Fruit fly (Drosophila melanogaster) whole organism, embryonic: Measurements from ENCODE around the gene Vha36-3.
A peak's percentile ranks its signal among the peaks of the same experiment; 100 is the strongest.

Experiments
- Asciz ChIP-seq: fragments of 200-800 bp; sonication (Bioruptor generic); optimal IDR thresholded peaks from 2 replicates; lab custom pipeline; 2017; ENCODE audit warnings: missing biosample characterization, mild to moderate bottlenecking, missing genetic modification characterization, missing genetic modification reagents
- Blimp-1 ChIP-seq: fragments of 200-800 bp; sonication (Bioruptor generic); optimal IDR thresholded peaks from 3 replicates; lab custom pipeline; 2018; ENCODE audit warnings: missing biosample characterization, missing genetic modification characterization, mild to moderate bottlenecking, moderate library complexity, missing genetic modification reagents
- CG10366 ChIP-seq: fragments of 200-800 bp; sonication (Bioruptor generic); IDR thresholded peaks from 2 replicates; pipeline ENCODE4 v1.3.6; 2022; ENCODE audit warnings: missing biosample characterization, missing genetic modification characterization
- CG11247 ChIP-seq: fragments of 200-800 bp; sonication (Bioruptor generic); IDR thresholded peaks from 2 replicates; pipeline ENCODE4 v1.3.6; 2022; ENCODE audit warnings: missing biosample characterization, missing genetic modification characterization
- CG15269 ChIP-seq: fragments of 200-800 bp; sonication (Bioruptor generic); optimal IDR thresholded peaks from 2 replicates; lab custom pipeline; 2018; ENCODE audit warnings: missing biosample characterization, mild to moderate bottlenecking, missing genetic modification characterization, moderate library complexity
- CG1603 ChIP-seq: fragments of 200-800 bp; sonication (Bioruptor generic); optimal IDR thresholded peaks from 2 replicates; lab custom pipeline; 2019; ENCODE audit warnings: missing biosample characterization, mild to moderate bottlenecking, missing genetic modification characterization, moderate library complexity
- CG1647 ChIP-seq: fragments of 200-800 bp; sonication (Bioruptor generic); optimal IDR thresholded peaks from 3 replicates; lab custom pipeline; 2016; ENCODE audit warnings: missing biosample characterization, missing genetic modification characterization
- CG17328 ChIP-seq: fragments of 200-800 bp; sonication (Bioruptor generic); IDR thresholded peaks from 2 replicates; pipeline ENCODE4 v1.3.6; 2022; ENCODE audit warnings: missing biosample characterization, missing genetic modification characterization
- CG18011 ChIP-seq: fragments of 200-800 bp; sonication (Bioruptor generic); optimal IDR thresholded peaks from 2 replicates; lab custom pipeline; 2017; ENCODE audit warnings: missing biosample characterization, missing genetic modification characterization, mild to moderate bottlenecking, moderate library complexity, missing genotype
- CG18599 ChIP-seq: fragments of 200-800 bp; sonication (Bioruptor generic); optimal IDR thresholded peaks from 3 replicates; lab custom pipeline; 2017; ENCODE audit warnings: missing biosample characterization, missing genetic modification characterization, mild to moderate bottlenecking, moderate library complexity, missing genetic modification reagents
- CG2202 ChIP-seq: fragments of 200-800 bp; sonication (Bioruptor generic); optimal IDR thresholded peaks from 2 replicates; lab custom pipeline; 2018; ENCODE audit warnings: missing biosample characterization, mild to moderate bottlenecking, missing genetic modification characterization
- CG2875 ChIP-seq: fragments of 200-800 bp; sonication (Bioruptor generic); optimal IDR thresholded peaks from 2 replicates; lab custom pipeline; 2017; ENCODE audit warnings: missing biosample characterization, mild to moderate bottlenecking, missing genetic modification characterization, missing genetic modification reagents
- CG30403 ChIP-seq: fragments of 200-800 bp; sonication (Bioruptor generic); optimal IDR thresholded peaks from 3 replicates; lab custom pipeline; 2016; ENCODE audit warnings: missing biosample characterization, missing genetic modification characterization
- CG31388 ChIP-seq: fragments of 200-800 bp; sonication (Bioruptor generic); optimal IDR thresholded peaks from 2 replicates; lab custom pipeline; 2016; ENCODE audit warnings: missing biosample characterization, missing genetic modification characterization
- CG4282 ChIP-seq: fragments of 200-800 bp; sonication (Bioruptor generic); optimal IDR thresholded peaks from 2 replicates; lab custom pipeline; 2016; ENCODE audit warnings: missing biosample characterization, missing genetic modification characterization
- CG43689 ChIP-seq: fragments of 200-800 bp; sonication (Bioruptor generic); IDR thresholded peaks from 2 replicates; pipeline ENCODE4 v1.3.6; 2022; ENCODE audit warnings: missing biosample characterization, missing genetic modification characterization
- CG5180 ChIP-seq: fragments of 200-800 bp; sonication (Bioruptor generic); optimal IDR thresholded peaks from 3 replicates; lab custom pipeline; 2017; ENCODE audit warnings: missing biosample characterization, missing genetic modification characterization, mild to moderate bottlenecking, moderate library complexity, missing genetic modification reagents
- CG6272 ChIP-seq: fragments of 200-800 bp; sonication (Bioruptor generic); IDR thresholded peaks from 2 replicates; pipeline ENCODE4 v1.3.6; 2022; ENCODE audit warnings: missing biosample characterization, missing genetic modification characterization
- CG7357 ChIP-seq: fragments of 200-800 bp; sonication (Bioruptor generic); IDR thresholded peaks from 3 replicates; pipeline ENCODE4 v1.3.6; 2022; ENCODE audit warnings: missing biosample characterization, missing genetic modification characterization
- CG8388 ChIP-seq: fragments of 200-800 bp; sonication (Bioruptor generic); optimal IDR thresholded peaks from 2 replicates; lab custom pipeline; 2019; ENCODE audit warnings: missing biosample characterization, mild to moderate bottlenecking, missing genetic modification characterization, moderate library complexity
- Camta ChIP-seq: fragments of 200-800 bp; sonication (Bioruptor generic); optimal IDR thresholded peaks from 2 replicates; lab custom pipeline; 2016; ENCODE audit warnings: missing biosample characterization, missing genetic modification characterization
- Dad ChIP-seq: fragments of 200-800 bp; sonication (Bioruptor generic); optimal IDR thresholded peaks from 3 replicates; lab custom pipeline; 2016; ENCODE audit warnings: missing biosample characterization, missing genetic modification characterization
- E2f2 ChIP-seq: fragments of 200-800 bp; sonication (Bioruptor generic); IDR thresholded peaks from 2 replicates; pipeline ENCODE4 v1.3.6; 2022; ENCODE audit warnings: missing biosample characterization, missing genetic modification characterization
- Gug ChIP-seq: fragments of 200-800 bp; sonication (Bioruptor generic); IDR thresholded peaks from 4 replicates; pipeline ENCODE4 v1.3.6; 2022; ENCODE audit warnings: missing biosample characterization, missing genetic modification characterization
- H15 ChIP-seq: fragments of 200-800 bp; sonication (Bioruptor generic); IDR thresholded peaks from 3 replicates; pipeline ENCODE4 v1.3.6; 2022; ENCODE audit warnings: missing biosample characterization, missing genetic modification characterization
- Hand ChIP-seq: fragments of 200-800 bp; sonication (Bioruptor generic); optimal IDR thresholded peaks from 2 replicates; lab custom pipeline; 2017; ENCODE audit warnings: mild to moderate bottlenecking, missing biosample characterization, missing genetic modification reagents, missing genetic modification characterization
- Hmr ChIP-seq: fragments of 200-800 bp; sonication (Bioruptor generic); optimal IDR thresholded peaks from 3 replicates; lab custom pipeline; 2017; ENCODE audit warnings: mild to moderate bottlenecking, missing biosample characterization, missing genetic modification reagents, missing genetic modification characterization
- Kr ChIP-seq: fragments of 200-800 bp; sonication (Bioruptor generic); optimal IDR thresholded peaks from 2 replicates; lab custom pipeline; 2017; ENCODE audit warnings: missing biosample characterization, mild to moderate bottlenecking, missing genetic modification characterization
- Max ChIP-seq: fragments of 200-800 bp; sonication (Bioruptor generic); optimal IDR thresholded peaks from 2 replicates; lab custom pipeline; 2016; ENCODE audit warnings: missing biosample characterization, mild to moderate bottlenecking, missing genetic modification characterization
- NC2α ChIP-seq: fragments of 200-800 bp; sonication (Bioruptor generic); optimal IDR thresholded peaks from 2 replicates; lab custom pipeline; 2016; ENCODE audit warnings: missing biosample characterization, missing genetic modification characterization
- Ptx1 ChIP-seq: fragments of 200-800 bp; sonication (Bioruptor generic); IDR thresholded peaks from 2 replicates; pipeline ENCODE4 v1.3.6; 2022; ENCODE audit warnings: missing biosample characterization, missing genetic modification characterization
- Sox102F ChIP-seq: fragments of 200-800 bp; sonication (Bioruptor generic); optimal IDR thresholded peaks from 2 replicates; lab custom pipeline; 2018; ENCODE audit warnings: missing biosample characterization, mild to moderate bottlenecking, missing genetic modification characterization, moderate library complexity
- TFAM ChIP-seq: fragments of 200-800 bp; sonication (Bioruptor generic); optimal IDR thresholded peaks from 2 replicates; lab custom pipeline; 2017; ENCODE audit warnings: missing biosample characterization, missing genetic modification characterization, inconsistent platforms
- Xbp1 ChIP-seq: fragments of 200-800 bp; sonication (Bioruptor generic); optimal IDR thresholded peaks from 3 replicates; lab custom pipeline; 2016; ENCODE audit warnings: missing biosample characterization, mild to moderate bottlenecking, missing genetic modification characterization
- abd-A ChIP-seq: fragments of 200-800 bp; sonication (Bioruptor generic); optimal IDR thresholded peaks from 3 replicates; lab custom pipeline; 2019; ENCODE audit warnings: missing biosample characterization, mild to moderate bottlenecking, missing genetic modification characterization, moderate library complexity
- ase ChIP-seq: fragments of 200-800 bp; sonication (Bioruptor generic); IDR thresholded peaks from 3 replicates; pipeline ENCODE4 v1.3.6; 2022; ENCODE audit warnings: missing biosample characterization, missing genetic modification characterization
- cad ChIP-seq: fragments of >200 bp; optimal IDR thresholded peaks from 2 replicates; lab custom pipeline; 2017; ENCODE audit warnings: missing biosample characterization, missing genetic modification characterization
- cas ChIP-seq: fragments of 200-800 bp; sonication (Bioruptor generic); IDR thresholded peaks from 2 replicates; pipeline ENCODE4 v1.3.6; 2022; ENCODE audit warnings: missing biosample characterization, missing genetic modification characterization
- cato ChIP-seq: fragments of 200-800 bp; sonication (Bioruptor generic); optimal IDR thresholded peaks from 2 replicates; lab custom pipeline; 2016; ENCODE audit warnings: missing biosample characterization, missing genetic modification characterization, borderline replicate concordance
- chif ChIP-seq, 2 experiments: fragments of 200-800 bp; sonication (Bioruptor generic); optimal IDR thresholded peaks; 3 replicates each; lab custom pipeline; 2016; ENCODE audit warnings: missing biosample characterization in 2 of 2, missing genetic modification characterization in 2 of 2
- dati ChIP-seq: fragments of 200-800 bp; sonication (Bioruptor generic); IDR thresholded peaks from 2 replicates; pipeline ENCODE4 v1.3.6; 2022; ENCODE audit warnings: missing biosample characterization, missing genetic modification characterization
- otp ChIP-seq: fragments of 200-800 bp; sonication (Bioruptor generic); IDR thresholded peaks from 3 replicates; pipeline ENCODE4, ENCODE4 v1.3.6; 2022; ENCODE audit warnings: missing biosample characterization, missing genetic modification characterization
- pfk ChIP-seq: fragments of 200-800 bp; sonication (Bioruptor generic); optimal IDR thresholded peaks from 2 replicates; lab custom pipeline; 2018; ENCODE audit warnings: missing biosample characterization, mild to moderate bottlenecking, missing genetic modification characterization, moderate library complexity
- pho ChIP-seq: fragments of 200-800 bp; sonication (Bioruptor generic); optimal IDR thresholded peaks from 2 replicates; lab custom pipeline; 2016; ENCODE audit warnings: missing biosample characterization, missing genetic modification characterization
- repo ChIP-seq: fragments of 200-800 bp; sonication (Bioruptor generic); optimal IDR thresholded peaks from 2 replicates; lab custom pipeline; 2016; ENCODE audit warnings: missing biosample characterization, missing genetic modification characterization
- salm ChIP-seq: fragments of 200-800 bp; sonication (Bioruptor generic); optimal IDR thresholded peaks from 2 replicates; lab custom pipeline; 2018; ENCODE audit warnings: missing biosample characterization, mild to moderate bottlenecking, missing genetic modification characterization
- tgo ChIP-seq: fragments of 200-800 bp; sonication (Bioruptor generic); IDR thresholded peaks from 3 replicates; pipeline ENCODE4 v1.3.6; 2022; ENCODE audit warnings: missing biosample characterization, missing genetic modification characterization
- trem ChIP-seq: fragments of 200-800 bp; optimal IDR thresholded peaks from 3 replicates; lab custom pipeline; 2019; ENCODE audit warnings: missing biosample characterization, mild to moderate bottlenecking, missing genetic modification characterization, moderate library complexity
- trh ChIP-seq: fragments of 200-800 bp; sonication (Bioruptor generic); optimal IDR thresholded peaks from 2 replicates; lab custom pipeline; 2016; ENCODE audit warnings: missing biosample characterization, missing genetic modification characterization
- tx ChIP-seq: fragments of 200-800 bp; sonication (Bioruptor generic); optimal IDR thresholded peaks from 2 replicates; lab custom pipeline; 2016; ENCODE audit warnings: missing biosample characterization, missing genetic modification characterization
- z ChIP-seq: fragments of 200-800 bp; sonication (Bioruptor generic); IDR thresholded peaks from 3 replicates; pipeline ENCODE4 v1.3.6; 2022; ENCODE audit warnings: missing biosample characterization, missing genetic modification characterization

Vha36-3 gene

DNA sequence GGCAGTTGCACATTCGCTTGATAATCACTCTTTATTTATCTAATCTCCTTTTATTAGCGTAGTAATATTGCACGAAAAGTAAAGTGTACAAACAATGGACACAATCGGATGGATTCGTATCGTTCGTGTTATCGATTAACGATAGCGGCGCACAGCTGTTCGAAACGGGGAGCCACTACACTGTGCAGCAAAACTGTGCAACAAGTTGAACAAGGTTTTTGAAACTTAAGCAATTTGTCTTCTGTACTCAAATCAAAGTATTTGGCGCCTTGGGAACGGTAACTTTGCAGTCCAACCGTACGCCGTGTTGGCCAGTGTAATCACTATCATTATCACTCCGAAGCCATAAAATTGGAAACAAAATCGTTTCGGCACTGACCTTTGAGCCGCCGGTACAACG, 39.3 kb upstream of the Vha36-3 start, which contains the start of the genes Tsp3A and Seipin (continued):
- TF ChIP-seq CG4282: peak; percentile 8
- TF ChIP-seq TFAM: peak; percentile 9
- TF ChIP-seq cas (GFP tag; lab: Robert Waterston, UW): peak; percentile 81
- TF ChIP-seq Ptx1 (GFP tag; lab: Robert Waterston, UW): peak; percentile 87
- TF ChIP-seq otp (GFP tag; lab: Robert Waterston, UW): peak; percentile 77
- TF ChIP-seq ase: peak; percentile 88
- peak; percentile 37 for TF ChIP-seq CG2875 (GFP tag; lab: Kevin White, UChicago)
- peak; percentile 75 for TF ChIP-seq H15
- TF ChIP-seq CG17328 (GFP tag; lab: Robert Waterston, UW): peak; percentile 83
- peak; percentile 63 for TF ChIP-seq repo
- peak; percentile 85 for TF ChIP-seq tgo (GFP tag; lab: Robert Waterston, UW)
- TF ChIP-seq CG1603 (tag; lab: Kevin White, UChicago): peak; percentile 90
- TF ChIP-seq CG31388 (GFP tag; lab: Kevin White, UChicago): peak; percentile 31
- peak; percentile 90 for TF ChIP-seq Gug
- TF ChIP-seq pho (GFP tag; lab: Kevin White, UChicago): peak; percentile 84
- peak; percentile 96 for TF ChIP-seq CG18599 (GFP tag; lab: Kevin White, UChicago)
- TF ChIP-seq Hmr (GFP tag; lab: Kevin White, UChicago): peak; percentile 91
- TF ChIP-seq dati: peak; percentile 79
- no peak for TF ChIP-seq Asciz (GFP tag; lab: Kevin White, UChicago)
- TF ChIP-seq tx (GFP tag; lab: Kevin White, UChicago): peak; percentile 66
- TF ChIP-seq CG7357: peak; percentile 73
- no peak for TF ChIP-seq abd-A (tag; lab: Kevin White, UChicago)
- TF ChIP-seq CG8388 (GFP tag; lab: Kevin White, UChicago): peak; percentile 59
- no peak for TF ChIP-seq NC2α (GFP tag; lab: Kevin White, UChicago)
- no peak for TF ChIP-seq pfk (GFP tag; lab: Kevin White, UChicago)
- TF ChIP-seq salm (tag; lab: Kevin White, UChicago): peak; percentile 73
- no peak for TF ChIP-seq CG5180 (GFP tag; lab: Kevin White, UChicago)
- TF ChIP-seq Blimp-1: peak; percentile 65
- 0 out of 2 replicates have a peak, but pooled peaks have one; percentile 17 for TF ChIP-seq CG43689 (GFP tag; lab: Robert Waterston, UW)
- peak; percentile 70; the same call in 2 of the 3 replicates for TF ChIP-seq z (GFP tag; lab: Robert Waterston, UW)
- peak; percentile 45 to 61 for TF ChIP-seq chif (GFP tag; optimal IDR thresholded peaks at IDR 0.05; lab: Kevin White, UChicago)
- TF ChIP-seq CG30403: peak; percentile 79
- peak; percentile 80 for TF ChIP-seq CG11247
- peak; percentile 88 for TF ChIP-seq CG15269 (tag; lab: Kevin White, UChicago)
- TF ChIP-seq CG10366 (GFP tag; lab: Robert Waterston, UW): peak; percentile 86
- peak; percentile 58 for TF ChIP-seq trem (tag; lab: Kevin White, UChicago)
- TF ChIP-seq Sox102F (GFP tag; lab: Kevin White, UChicago): peak; percentile 80
- peak; percentile 68 for TF ChIP-seq Max (GFP tag; lab: Kevin White, UChicago)
- TF ChIP-seq CG6272 (GFP tag; lab: Robert Waterston, UW): peak; percentile 82
- TF ChIP-seq CG2202 (tag; lab: Kevin White, UChicago): peak; percentile 0
- no peak for TF ChIP-seq Kr
- peak; percentile 75 for TF ChIP-seq CG1647 (GFP tag; lab: Kevin White, UChicago)
- TF ChIP-seq E2f2 (GFP tag; lab: Robert Waterston, UW): peak; percentile 71
- TF ChIP-seq CG18011 (GFP tag; lab: Kevin White, UChicago): peak; percentile 67
- TF ChIP-seq cato (GFP tag; lab: Kevin White, UChicago): peak; percentile 56
- peak; percentile 72 for TF ChIP-seq Camta (GFP tag; lab: Kevin White, UChicago)
- TF ChIP-seq Xbp1 (GFP tag; lab: Kevin White, UChicago): peak; percentile 79
- peak; percentile 80 for TF ChIP-seq Hand (GFP tag; lab: Kevin White, UChicago)
- peak; percentile 65 for TF ChIP-seq Dad (GFP tag; lab: Kevin White, UChicago)
- TF ChIP-seq trh: no peak
- no peak for TF ChIP-seq cad
